Worm (Caenorhabditis elegans) whole organism, L3 larva: ENCODE data around the gene C26D10.7.

Experiments
- elt-2 ChIP-seq: sonication (generic microtip); optimal IDR thresholded peaks from 2 replicates; lab custom pipeline; 2016; ENCODE audit warnings: missing genetic modification reagents, mild to moderate bottlenecking, missing genetic modification characterization, missing compliant biosample characterization
- nfya-1 ChIP-seq: sonication (generic microtip); optimal IDR thresholded peaks from 2 replicates; lab custom pipeline; 2017; ENCODE audit warnings: missing genetic modification characterization, mild to moderate bottlenecking, missing compliant biosample characterization, antibody characterized with exemption, moderate library complexity; ENCODE audit not compliant: insufficient read depth
- unc-62 ChIP-seq: fragments of 150-350 bp; sonication (generic microtip); optimal IDR thresholded peaks from 4 replicates; lab custom pipeline; 2014; ENCODE audit warnings: missing biosample characterization, missing genetic modification reagents, missing genetic modification characterization

C26D10.7 gene

ce11 chrII:8385561-8385960, 51.8 kb downstream of the C26D10.7 start:
- TF ChIP-seq nfya-1 (tag; lab: Kevin White, UChicago) (peak; percentile 77), unc-62 (GFP tag; lab: Kevin White, UChicago) (no peak), elt-2 (tag; lab: Kevin White, UChicago) (peak; percentile 42)
